Worm (Caenorhabditis elegans): Measurements from ENCODE around the gene T28A11.16.

T28A11.16 gene

DNA sequence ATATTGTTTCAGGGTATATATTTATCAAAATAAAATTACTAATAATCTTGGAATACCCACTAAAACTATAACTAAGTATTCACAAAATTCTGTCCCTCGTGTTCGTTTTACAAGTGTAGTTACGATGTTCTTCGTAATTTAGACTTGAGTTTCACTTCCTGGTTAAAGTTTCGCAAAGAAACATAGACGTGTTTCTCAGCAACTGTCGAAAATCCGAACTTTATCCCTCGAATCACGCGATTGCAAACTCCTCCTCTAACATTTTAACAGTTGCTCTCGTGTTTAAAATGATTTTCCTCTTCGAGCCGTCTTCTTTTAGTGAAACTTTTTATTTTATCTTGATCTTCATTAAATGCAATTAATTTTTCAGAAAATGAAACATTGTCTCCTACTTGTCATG lies 21.0 kb upstream of the T28A11.16 start, which contains the start of gene T28A11.2:
T28A11.2 (plus strand) TSS at position 371 of the 400 bp plus-strand sequence.
- TF ChIP-seq set-16 (GFP tag; IDR thresholded peaks at IDR 0.05) (no peak), hlh-11 (tag; optimal IDR thresholded peaks at IDR 0.05) (peak; percentile 26), mes-2 (tag; optimal IDR thresholded peaks at IDR 0.05; ENCODE audit: poor library complexity, severe bottlenecking) (no peak), sdz-12 (GFP tag; optimal IDR thresholded peaks at IDR 0.05) (no peak), nhr-77 (tag; optimal IDR thresholded peaks at IDR 0.05) (no peak), aly-2 (tag; optimal IDR thresholded peaks at IDR 0.05) (no peak)

DNA sequence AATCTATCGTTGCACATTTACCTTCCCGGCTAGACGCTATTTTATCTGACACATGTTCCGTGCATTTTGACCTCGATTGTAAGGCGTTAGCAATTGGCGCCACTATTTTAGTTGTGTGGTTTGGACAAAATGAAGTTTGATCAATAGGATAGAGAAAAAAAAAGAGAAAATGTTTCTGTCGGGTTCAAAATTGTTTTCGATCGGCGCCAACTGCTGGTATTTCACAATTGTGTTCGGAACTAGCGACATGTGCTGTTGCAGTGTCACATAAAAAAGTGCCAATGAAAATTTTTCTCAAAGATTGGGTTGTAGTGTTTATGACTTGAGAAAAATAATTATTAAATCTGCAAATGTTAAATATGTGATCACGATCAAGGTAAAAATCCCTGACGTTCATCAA lies 20.1 kb upstream of the T28A11.16 start:
- TF ChIP-seq hlh-11 (tag; optimal IDR thresholded peaks at IDR 0.05) (peak; percentile 54), aha-1 (tag) (peak; percentile 35), dmd-6 (GFP tag; IDR thresholded peaks at IDR 0.05) (peak; percentile 40), nhr-28 (tag; optimal IDR thresholded peaks at IDR 0.05) (peak; percentile 10), lin-39 (tag; optimal IDR thresholded peaks at IDR 0.05) (no peak), daf-16 (GFP tag; optimal IDR thresholded peaks at IDR 0.05) (peak in 1 of 2 experiments; percentile 86), daf-16 (tag; optimal IDR thresholded peaks at IDR 0.05) (no peak)

DNA sequence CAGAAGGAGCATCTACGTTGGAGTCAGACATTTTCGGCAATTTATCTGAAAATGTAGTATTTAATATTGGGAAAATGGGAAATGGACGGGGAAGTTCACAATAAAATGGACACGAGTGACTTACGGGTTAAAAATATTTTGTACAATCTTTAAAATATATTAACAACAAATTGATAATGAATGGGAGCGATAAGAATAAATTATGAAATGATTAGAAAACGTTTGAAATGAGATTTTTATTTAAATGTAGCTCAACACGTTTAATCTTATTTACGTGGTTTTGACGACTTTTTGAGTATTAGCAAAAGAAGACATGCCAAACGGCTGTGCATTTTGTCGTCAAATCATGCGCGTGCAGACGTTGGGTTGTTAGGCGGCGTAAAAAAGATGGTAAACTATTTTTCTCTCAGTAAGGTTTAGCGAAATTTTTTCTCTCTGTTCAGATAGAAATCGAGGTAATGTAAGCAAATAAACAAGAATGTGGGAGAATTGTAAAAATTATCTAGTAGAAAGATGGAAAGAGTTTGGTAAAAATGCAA lies 19.2 kb upstream of the T28A11.16 start, which contains the start of gene fbxa-64:
fbxa-64 (minus strand) TSS at position 51 of the 539 bp plus-strand sequence.
- TF ChIP-seq mes-2 (tag; optimal IDR thresholded peaks at IDR 0.05; ENCODE audit: poor library complexity, severe bottlenecking), result peak; percentile 50
- TF ChIP-seq mxl-2 (GFP tag; conservative IDR thresholded peaks at IDR 0.05), result no peak
- no peak for TF ChIP-seq ZK546.5 (tag; optimal IDR thresholded peaks at IDR 0.05)
- no peak for TF ChIP-seq F10B5.3 (tag; optimal IDR thresholded peaks at IDR 0.05)
- TF ChIP-seq ceh-82 (tag; optimal IDR thresholded peaks at IDR 0.05), result no peak
- TF ChIP-seq unc-62 (GFP tag; optimal IDR thresholded peaks at IDR 0.05 in 1 of 2), result peak in 1 of 2 experiments; percentile 8
- TF ChIP-seq unc-62 (tag; optimal IDR thresholded peaks at IDR 0.05), result no peak
- no peak for TF ChIP-seq egl-43 (GFP tag; IDR thresholded peaks at IDR 0.05)
- no peak for TF ChIP-seq nhr-28 (tag; optimal IDR thresholded peaks at IDR 0.05)
- TF ChIP-seq dpl-1 (GFP tag; optimal IDR thresholded peaks at IDR 0.05), result peak; percentile 7

DNA sequence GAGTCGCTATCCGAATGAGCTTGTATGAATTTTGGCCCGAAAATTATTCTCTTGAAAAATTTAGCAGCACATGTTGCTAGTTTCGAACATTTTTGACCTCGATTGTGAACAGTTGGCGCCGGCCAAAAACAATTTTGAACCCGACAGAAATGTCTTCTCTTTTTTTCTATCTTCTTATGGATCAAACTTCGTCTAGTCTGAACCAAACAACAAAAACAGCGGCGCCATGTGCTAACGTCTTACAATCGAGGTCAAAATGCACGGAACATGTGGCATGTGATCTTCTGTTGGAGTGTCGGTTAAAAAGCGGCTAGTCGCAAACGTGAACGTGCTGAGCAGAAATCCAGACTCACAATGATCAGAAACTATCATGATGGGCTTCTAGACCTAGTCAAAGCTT lies 17.2 kb upstream of the T28A11.16 start:
- TF ChIP-seq daf-19 (GFP tag; conservative IDR thresholded peaks at IDR 0.05), result no peak
- TF ChIP-seq daf-16 (GFP tag; optimal IDR thresholded peaks at IDR 0.05), result peak in 1 of 2 experiments; percentile 90
- TF ChIP-seq daf-16 (tag; optimal IDR thresholded peaks at IDR 0.05), result no peak
- TF ChIP-seq lin-13 (GFP tag; optimal IDR thresholded peaks at IDR 0.05), result no peak
- peak; percentile 16 for TF ChIP-seq hlh-30 (tag; optimal IDR thresholded peaks at IDR 0.05; ENCODE audit: insufficient read depth)
- TF ChIP-seq dmd-6 (GFP tag; IDR thresholded peaks at IDR 0.05), result peak; percentile 56
- TF ChIP-seq nhr-11 (tag; optimal IDR thresholded peaks at IDR 0.05), result peak; percentile 15
- peak; percentile 70 for TF ChIP-seq hlh-11 (tag; optimal IDR thresholded peaks at IDR 0.05)
- TF ChIP-seq mxl-3 (GFP tag; optimal IDR thresholded peaks at IDR 0.05), result peak; percentile 49
- no peak for TF ChIP-seq nhr-41 (GFP tag; IDR thresholded peaks at IDR 0.05)
- 0 out of 2 replicates have a peak, but pooled peaks have one; percentile 26 for TF ChIP-seq ceh-20 (GFP tag; IDR thresholded peaks at IDR 0.05)
- TF ChIP-seq ceh-32 (tag; optimal IDR thresholded peaks at IDR 0.05; ENCODE audit: poor library complexity), result no peak
- peak in 1 of 2 experiments; percentile 80 for TF ChIP-seq unc-62 (GFP tag; optimal IDR thresholded peaks at IDR 0.05 in 1 of 2)
- TF ChIP-seq unc-62 (tag; optimal IDR thresholded peaks at IDR 0.05), result no peak

DNA sequence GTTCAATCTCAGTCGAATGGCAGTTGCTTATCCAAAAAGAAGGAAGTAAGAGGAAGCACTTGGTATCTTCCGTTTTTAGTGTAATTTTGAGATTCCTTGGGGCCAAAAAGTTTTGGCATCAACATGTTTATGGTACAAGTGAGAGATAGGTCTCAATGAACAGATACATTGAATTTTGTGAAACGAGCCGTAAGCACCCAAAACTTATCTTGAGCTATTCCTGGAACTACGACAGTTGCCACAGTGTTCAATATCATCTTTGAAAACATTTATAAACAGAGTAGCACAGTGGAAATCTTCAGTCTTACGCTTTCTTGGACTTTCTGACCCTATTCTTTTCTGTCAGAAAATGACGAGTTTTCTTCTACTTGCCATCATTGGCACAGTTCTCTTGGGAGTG lies 16.0 kb upstream of the T28A11.16 start, which contains the start of gene T28A11.3:
T28A11.3 (plus strand) TSS at position 301 of the 400 bp plus-strand sequence.
- TF ChIP-seq madf-9 (GFP tag; conservative IDR thresholded peaks at IDR 0.05), result no peak
- TF ChIP-seq rbr-2 (tag; optimal IDR thresholded peaks at IDR 0.05), result no peak
- TF ChIP-seq dpl-1 (GFP tag; optimal IDR thresholded peaks at IDR 0.05), result no peak
- no peak for TF ChIP-seq snpc-1.2 (GFP tag; IDR thresholded peaks at IDR 0.05)
- TF ChIP-seq pha-4 (GFP tag; IDR thresholded peaks at IDR 0.05), result no peak
- TF ChIP-seq pha-4 (tag; optimal IDR thresholded peaks at IDR 0.05), result no peak
- no peak for TF ChIP-seq ama-1 (optimal IDR thresholded peaks at IDR 0.05)
- peak in 1 of 2 experiments; percentile 32 for TF ChIP-seq daf-16 (GFP tag; optimal IDR thresholded peaks at IDR 0.05)
- TF ChIP-seq daf-16 (tag; optimal IDR thresholded peaks at IDR 0.05), result no peak
